Worm (Caenorhabditis elegans) whole organism, L1 larva: Measurements from ENCODE around the gene W09G10.9.
"Not testable (repeated sequence)": the region's sequence is repeated elsewhere in the genome, so short reads cannot be mapped to it uniquely, and the experiment has no call there.

Experiments
- C04F5.9 ChIP-seq: sonication (generic microtip); optimal IDR thresholded peaks from 2 replicates; lab custom pipeline; 2016; ENCODE audit warnings: missing genetic modification characterization, missing compliant biosample characterization
- C16A3.4 ChIP-seq: fragments of 150-350 bp; optimal IDR thresholded peaks from 2 replicates; lab custom pipeline; 2014; ENCODE audit warnings: missing biosample characterization, missing genetic modification characterization
- C34B4.2 ChIP-seq: sonication (generic microtip); optimal IDR thresholded peaks from 2 replicates; lab custom pipeline; 2017; ENCODE audit warnings: mild to moderate bottlenecking, missing genetic modification characterization, missing compliant biosample characterization
- alr-1 ChIP-seq: fragments of 200-800 bp; sonication (Bioruptor generic); optimal IDR thresholded peaks from 2 replicates; lab custom pipeline; 2018; ENCODE audit warnings: borderline replicate concordance, mild to moderate bottlenecking, missing genetic modification characterization, missing compliant biosample characterization
- blmp-1 ChIP-seq: fragments of 150-350 bp; optimal IDR thresholded peaks from 2 replicates; lab custom pipeline; 2014; ENCODE audit warnings: missing biosample characterization, missing genetic modification characterization
- ceh-82 ChIP-seq, 3 experiments: fragments of 150-350 bp in 1 of 3; sonication (generic microtip) in 2 of 3; optimal IDR thresholded peaks; 2 replicates each; lab custom pipeline; 2014 to 2017; ENCODE audit warnings: missing biosample characterization in 3 of 3, missing genetic modification characterization in 3 of 3
- ceh-88 ChIP-seq: fragments of 200-800 bp; sonication (Bioruptor generic); IDR thresholded peaks from 2 replicates; pipeline ENCODE4 v1.3.6; 2022; ENCODE audit warnings: missing genetic modification characterization, missing compliant biosample characterization
- ces-1 ChIP-seq: fragments of 150-350 bp; optimal IDR thresholded peaks from 2 replicates; lab custom pipeline; 2014; ENCODE audit warnings: missing biosample characterization, missing genetic modification reagents, missing genetic modification characterization
- dpl-1 ChIP-seq, 3 experiments: fragments of 150-350 bp in 2 of 3; sonication (generic microtip) in 1 of 3; optimal IDR thresholded peaks; 2 replicates each; lab custom pipeline; 2014 to 2017; ENCODE audit warnings: missing biosample characterization in 3 of 3, missing genetic modification characterization in 3 of 3, missing genetic modification reagents in 3 of 3
- efl-1 ChIP-seq, 4 experiments: fragments of 150-350 bp; optimal IDR thresholded peaks in 3 of 4; peaks in 1 of 4; 1 replicate in 1 of 4; 2 replicates in 3 of 4; lab custom pipeline; 2014; ENCODE audit warnings: missing biosample characterization in 2 of 4, missing genetic modification characterization in 2 of 4, missing genetic modification reagents in 2 of 4
- efl-3 ChIP-seq: fragments of 200-800 bp; sonication (Bioruptor generic); optimal IDR thresholded peaks from 2 replicates; lab custom pipeline; 2018; ENCODE audit warnings: mild to moderate bottlenecking, missing genetic modification characterization, missing compliant biosample characterization
- egl-27 ChIP-seq, 2 experiments: fragments of 150-350 bp in 1 of 2; sonication (generic microtip); optimal IDR thresholded peaks; 3 replicates each; lab custom pipeline; 2017 to 2018; ENCODE audit warnings: missing biosample characterization in 2 of 2, missing genetic modification characterization in 2 of 2, missing genetic modification reagents in 2 of 2
- fkh-10 ChIP-seq: sonication (generic microtip); optimal IDR thresholded peaks from 2 replicates; lab custom pipeline; 2017; ENCODE audit warnings: missing biosample characterization, missing genetic modification reagents, missing genetic modification characterization
- fkh-8 ChIP-seq: sonication (generic microtip); optimal IDR thresholded peaks from 2 replicates; lab custom pipeline; 2016; ENCODE audit warnings: mild to moderate bottlenecking, missing genetic modification characterization, missing compliant biosample characterization
- grh-1 ChIP-seq: fragments of 200-800 bp; sonication (Bioruptor generic); IDR thresholded peaks from 2 replicates; pipeline ENCODE4 v1.3.6; 2022; ENCODE audit warnings: missing genetic modification reagents, missing genetic modification characterization, missing compliant biosample characterization
- jun-1 ChIP-seq: fragments of 150-350 bp; optimal IDR thresholded peaks from 2 replicates; lab custom pipeline; 2014; ENCODE audit warnings: missing biosample characterization, missing genetic modification reagents, missing genetic modification characterization
- lin-13 ChIP-seq: fragments of 150-350 bp; optimal IDR thresholded peaks from 2 replicates; lab custom pipeline; 2014; ENCODE audit warnings: missing biosample characterization, missing genetic modification reagents, missing genetic modification characterization
- lin-35 ChIP-seq, 2 experiments: fragments of 150-350 bp; optimal IDR thresholded peaks; 2 replicates each; lab custom pipeline; 2014; ENCODE audit warnings: missing biosample characterization in 2 of 2, missing genetic modification characterization in 2 of 2, missing genetic modification reagents in 2 of 2
- lsy-2 ChIP-seq, 2 experiments: fragments of 150-350 bp; optimal IDR thresholded peaks; 2 replicates each; lab custom pipeline; 2014; ENCODE audit warnings: missing biosample characterization in 2 of 2, missing genetic modification characterization in 2 of 2
- mab-9 ChIP-seq: fragments of 200-800 bp; sonication (Bioruptor generic); IDR thresholded peaks from 2 replicates; pipeline ENCODE4 v1.3.6; 2022; ENCODE audit warnings: missing genetic modification reagents, missing genetic modification characterization, missing compliant biosample characterization
- mdl-1 ChIP-seq, 2 experiments: fragments of 150-350 bp; optimal IDR thresholded peaks; 2 replicates each; lab custom pipeline; 2014 to 2017; ENCODE audit warnings: missing biosample characterization in 2 of 2, missing genetic modification characterization in 2 of 2, inconsistent platforms in 1 of 2
- mef-2 ChIP-seq: fragments of 150-350 bp; optimal IDR thresholded peaks from 2 replicates; lab custom pipeline; 2014; ENCODE audit warnings: missing biosample characterization, missing genetic modification characterization
- mep-1 ChIP-seq: fragments of 150-350 bp; optimal IDR thresholded peaks from 2 replicates; lab custom pipeline; 2014; ENCODE audit warnings: missing biosample characterization, missing genetic modification characterization
- nhr-19 ChIP-seq: fragments of 200-800 bp; sonication (Bioruptor generic); conservative IDR thresholded peaks from 2 replicates; pipeline ENCODE4 v1.3.6; 2022; ENCODE audit warnings: missing genetic modification characterization, missing compliant biosample characterization
- nhr-20 ChIP-seq: sonication (generic microtip); optimal IDR thresholded peaks from 2 replicates; lab custom pipeline; 2016; ENCODE audit warnings: mild to moderate bottlenecking, missing genetic modification characterization, missing compliant biosample characterization
- nhr-237 ChIP-seq: fragments of 150-350 bp; optimal IDR thresholded peaks from 2 replicates; lab custom pipeline; 2014; ENCODE audit warnings: missing biosample characterization, missing genetic modification characterization
- nhr-28 ChIP-seq: fragments of 150-350 bp; optimal IDR thresholded peaks from 2 replicates; lab custom pipeline; 2014; ENCODE audit warnings: missing biosample characterization, missing genetic modification characterization
- nhr-76 ChIP-seq: sonication (generic microtip); optimal IDR thresholded peaks from 2 replicates; lab custom pipeline; 2017; ENCODE audit warnings: missing biosample characterization, missing genetic modification characterization
- pag-3 ChIP-seq: sonication (generic microtip); optimal IDR thresholded peaks from 2 replicates; lab custom pipeline; 2017; ENCODE audit warnings: missing genetic modification characterization, mild to moderate bottlenecking, missing compliant biosample characterization, antibody characterized with exemption, borderline replicate concordance; ENCODE audit not compliant: insufficient read depth
- pax-3 ChIP-seq: fragments of 200-800 bp; sonication (Bioruptor generic); optimal IDR thresholded peaks from 2 replicates; lab custom pipeline; 2018; ENCODE audit warnings: mild to moderate bottlenecking, missing genetic modification characterization, moderate library complexity, missing compliant biosample characterization
- pqm-1 ChIP-seq: sonication (generic microtip); optimal IDR thresholded peaks from 3 replicates; lab custom pipeline; 2017; ENCODE audit warnings: missing biosample characterization, missing genetic modification characterization
- rnt-1 ChIP-seq: sonication (generic microtip); optimal IDR thresholded peaks from 2 replicates; lab custom pipeline; 2016; ENCODE audit warnings: mild to moderate bottlenecking, missing genetic modification characterization, moderate library complexity, missing compliant biosample characterization
- skn-1 ChIP-seq: fragments of 150-350 bp; optimal IDR thresholded peaks from 2 replicates; lab custom pipeline; 2014; ENCODE audit warnings: missing biosample characterization, missing genetic modification characterization
- snu-23 ChIP-seq: sonication (generic microtip); optimal IDR thresholded peaks from 2 replicates; lab custom pipeline; 2016; ENCODE audit warnings: missing genetic modification characterization, missing compliant biosample characterization
- sox-4 ChIP-seq: sonication (generic microtip); optimal IDR thresholded peaks from 2 replicates; lab custom pipeline; 2016; ENCODE audit warnings: missing genetic modification characterization, missing compliant biosample characterization
- sup-37 ChIP-seq: fragments of 200-800 bp; sonication (Bioruptor generic); optimal IDR thresholded peaks from 2 replicates; lab custom pipeline; 2018; ENCODE audit warnings: mild to moderate bottlenecking, missing genetic modification characterization, missing compliant biosample characterization
- swsn-7 ChIP-seq: sonication (generic microtip); optimal IDR thresholded peaks from 2 replicates; lab custom pipeline; 2016; ENCODE audit warnings: missing genetic modification characterization, missing compliant biosample characterization
- tbx-2 ChIP-seq: sonication (generic microtip); optimal IDR thresholded peaks from 2 replicates; lab custom pipeline; 2016; ENCODE audit warnings: missing genetic modification characterization, missing compliant biosample characterization
- tlp-1 ChIP-seq: fragments of 150-350 bp; optimal IDR thresholded peaks from 2 replicates; lab custom pipeline; 2014; ENCODE audit warnings: missing biosample characterization, missing genetic modification characterization
- vab-15 ChIP-seq: sonication (generic microtip); optimal IDR thresholded peaks from 2 replicates; lab custom pipeline; 2017; ENCODE audit warnings: missing genotype, mild to moderate bottlenecking, missing genetic modification characterization, missing compliant biosample characterization
- zag-1 ChIP-seq: fragments of 150-350 bp; optimal IDR thresholded peaks from 2 replicates; lab custom pipeline; 2014; ENCODE audit warnings: missing biosample characterization, missing genetic modification characterization
- zip-4 ChIP-seq: fragments of 200-800 bp; sonication (Bioruptor generic); optimal IDR thresholded peaks from 2 replicates; lab custom pipeline; 2018; ENCODE audit warnings: mild to moderate bottlenecking, missing genetic modification characterization, moderate library complexity, missing compliant biosample characterization

Gene W09G10.9

DNA sequence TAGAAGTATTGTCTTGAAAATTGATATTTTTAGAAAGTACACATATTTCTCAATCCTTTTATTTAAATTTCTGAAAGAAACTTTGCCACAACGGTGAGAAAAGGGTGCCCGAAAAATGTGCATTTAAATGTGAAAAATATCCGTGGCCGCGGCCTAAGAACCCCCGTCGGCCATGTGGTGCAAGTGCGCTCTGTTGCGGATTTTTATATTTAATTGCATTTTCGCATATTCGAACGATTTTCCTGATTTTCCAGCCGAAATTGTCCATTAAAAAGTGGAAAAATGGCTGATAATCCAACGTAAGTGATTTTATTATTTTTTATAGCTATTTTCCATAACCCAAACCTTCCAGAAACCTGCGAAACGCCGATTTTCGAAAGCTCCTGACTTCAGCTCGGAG is 39.4 kb upstream of the W09G10.9 start, which contains the start of gene smu-2 (continued):
- TF ChIP-seq zip-4 (GFP tag; lab: Kevin White, UChicago) (no peak), snu-23 (no peak), alr-1 (tag; lab: Kevin White, UChicago) (no peak), ces-1 (GFP tag; lab: Kevin White, UChicago) (peak; percentile 70), grh-1 (no peak), skn-1 (tag; lab: Kevin White, UChicago) (peak; percentile 37), dpl-1 (GFP tag; optimal IDR thresholded peaks at IDR 0.05; lab: Kevin White, UChicago) (peak; percentile 50 to 73 (median 64)), lsy-2 (tag; optimal IDR thresholded peaks at IDR 0.05; lab: Kevin White, UChicago) (peak; percentile 69 to 75), nhr-19 (GFP tag; lab: Robert Waterston, UW) (peak; percentile 57), mef-2 (no peak), pax-3 (peak; percentile 62), zag-1 (tag; lab: Kevin White, UChicago) (no peak), swsn-7 (tag; lab: Kevin White, UChicago) (no peak), tlp-1 (tag; lab: Kevin White, UChicago) (no peak), nhr-237 (tag; lab: Kevin White, UChicago) (peak; percentile 39), vab-15 (peak; percentile 68), blmp-1 (tag; lab: Kevin White, UChicago) (no peak), ceh-88 (GFP tag; lab: Robert Waterston, UW) (no peak), nhr-20 (tag; lab: Kevin White, UChicago) (peak; percentile 56), nhr-76 (tag; lab: Kevin White, UChicago) (no peak), efl-3 (no peak), C16A3.4 (peak; percentile 56), mdl-1 (tag; optimal IDR thresholded peaks at IDR 0.05; lab: Kevin White, UChicago) (no peak), pqm-1 (tag; lab: Kevin White, UChicago) (no peak), pag-3 (tag; lab: Kevin White, UChicago) (no peak), nhr-28 (tag; lab: Kevin White, UChicago) (no peak), jun-1 (no peak), sox-4 (peak; percentile 66), lin-13 (GFP tag; lab: Kevin White, UChicago) (peak; percentile 28), efl-1 (optimal IDR thresholded peaks at IDR 0.05; lab: Kevin White, UChicago) (peak; percentile 71 to 73), efl-1 (GFP tag; optimal IDR thresholded peaks at IDR 0.05 in 1 of 2; lab: Kevin White, UChicago) (peak; percentile 71 to 96), ceh-82 (tag; optimal IDR thresholded peaks at IDR 0.05; lab: Kevin White, UChicago) (peak; percentile 24 to 81 (median 55)), sup-37 (no peak), fkh-8 (tag; lab: Kevin White, UChicago) (peak; percentile 65), lin-35 (GFP tag; optimal IDR thresholded peaks at IDR 0.05; lab: Kevin White, UChicago) (peak; percentile 51 to 70), mab-9 (GFP tag; lab: Robert Waterston, UW) (peak; percentile 54), tbx-2 (tag; lab: Kevin White, UChicago) (peak; percentile 71), egl-27 (tag; optimal IDR thresholded peaks at IDR 0.05; lab: Kevin White, UChicago) (no peak)
- TF ChIP-seq, all 84 proteins: peak for 39

DNA sequence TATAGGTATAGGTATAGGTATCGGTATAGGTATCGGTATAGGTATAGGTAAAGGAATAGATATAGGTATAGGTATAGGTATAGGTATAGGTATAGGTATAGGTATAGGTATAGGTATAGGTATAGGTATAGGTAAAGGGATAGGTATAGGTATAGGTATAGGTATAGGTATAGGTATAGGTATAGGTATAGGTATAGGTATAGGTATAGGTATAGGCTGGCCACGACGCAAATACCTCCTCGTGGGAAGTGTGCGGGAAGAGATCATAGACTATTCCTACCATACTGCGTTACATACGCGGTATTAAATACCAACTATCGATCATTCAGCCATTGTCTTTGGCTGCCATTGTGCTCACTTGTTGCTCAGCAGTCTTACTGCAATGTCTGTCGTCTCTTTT is 30.8 kb upstream of the W09G10.9 start, which contains the start of gene fbxb-112:
fbxb-112 (plus strand) TSS at position 301 of the 400 bp plus-strand sequence.
- TF ChIP-seq rnt-1, mep-1, nhr-76 (tag; lab: Kevin White, UChicago): not testable (repeated sequence)
- TF ChIP-seq, all 84 proteins: peak for 0; not testable (repeated sequence) for 84

DNA sequence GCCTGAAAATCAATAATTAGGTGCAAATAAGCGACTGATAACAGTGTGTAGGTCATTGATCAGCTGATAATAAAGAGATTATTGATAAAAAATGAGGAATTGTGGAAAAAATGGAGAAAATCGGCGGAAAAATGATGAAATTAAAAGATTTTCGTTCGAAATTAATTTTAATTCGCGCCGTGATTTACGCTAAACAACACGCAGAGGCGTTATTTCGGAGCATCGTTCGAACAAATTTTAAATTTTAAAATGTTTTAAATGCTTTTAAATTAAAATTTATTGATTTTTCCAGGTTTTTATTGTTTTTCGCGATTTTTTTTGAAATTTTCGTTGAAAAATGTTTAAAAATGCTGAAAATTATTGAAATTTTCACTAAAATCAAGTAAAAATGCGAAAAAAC is 22.2 kb upstream of the W09G10.9 start, which contains the start of gene Y49F6B.9:
Y49F6B.9 (minus strand) TSS at position 2 of the 400 bp plus-strand sequence.
- TF ChIP-seq lin-35 (GFP tag; optimal IDR thresholded peaks at IDR 0.05; lab: Kevin White, UChicago), result peak in 1 of 2 experiments; percentile 9
- TF ChIP-seq lsy-2 (tag; optimal IDR thresholded peaks at IDR 0.05; lab: Kevin White, UChicago), result no peak
- TF ChIP-seq C04F5.9, result no peak
- no peak for TF ChIP-seq mdl-1 (tag; optimal IDR thresholded peaks at IDR 0.05; lab: Kevin White, UChicago)
- no peak for TF ChIP-seq dpl-1 (GFP tag; optimal IDR thresholded peaks at IDR 0.05; lab: Kevin White, UChicago)
- peak in 1 of 2 experiments; percentile 92 for TF ChIP-seq efl-1 (optimal IDR thresholded peaks at IDR 0.05; lab: Kevin White, UChicago)
- no peak for TF ChIP-seq efl-1 (GFP tag; optimal IDR thresholded peaks at IDR 0.05 in 1 of 2; lab: Kevin White, UChicago)
- TF ChIP-seq C34B4.2 (tag; lab: Kevin White, UChicago), result no peak
- no peak for TF ChIP-seq fkh-10 (GFP tag; lab: Kevin White, UChicago)
- no peak for TF ChIP-seq pax-3
